Worm (Caenorhabditis elegans): ENCODE results near the gene decr-1.1.

decr-1.1 gene

DNA sequence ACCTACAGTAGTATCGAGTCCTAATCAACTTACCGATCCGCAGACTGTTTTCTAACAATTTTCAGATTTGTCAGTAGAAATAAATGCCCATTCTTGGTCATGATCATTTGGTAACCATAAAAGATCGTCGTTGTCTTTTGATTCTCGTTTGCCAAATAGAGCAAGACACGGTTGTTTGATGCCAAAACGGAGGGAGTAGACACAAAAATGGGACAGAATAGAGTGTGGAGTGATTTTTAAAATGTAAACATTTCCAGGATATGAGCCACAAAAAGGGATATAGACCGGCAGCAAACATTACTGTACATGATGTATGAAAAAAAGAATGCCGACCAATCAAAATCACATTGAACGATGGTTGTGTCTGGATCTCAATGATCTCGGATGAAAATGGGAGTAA lies 34.7 kb downstream of the decr-1.1 start, which contains the start of gene F55B12.2:
F55B12.2 (minus strand) TSS at position 101 of the 400 bp plus-strand sequence.
- no peak for TF ChIP-seq unc-62 (GFP tag; optimal IDR thresholded peaks at IDR 0.05)

DNA sequence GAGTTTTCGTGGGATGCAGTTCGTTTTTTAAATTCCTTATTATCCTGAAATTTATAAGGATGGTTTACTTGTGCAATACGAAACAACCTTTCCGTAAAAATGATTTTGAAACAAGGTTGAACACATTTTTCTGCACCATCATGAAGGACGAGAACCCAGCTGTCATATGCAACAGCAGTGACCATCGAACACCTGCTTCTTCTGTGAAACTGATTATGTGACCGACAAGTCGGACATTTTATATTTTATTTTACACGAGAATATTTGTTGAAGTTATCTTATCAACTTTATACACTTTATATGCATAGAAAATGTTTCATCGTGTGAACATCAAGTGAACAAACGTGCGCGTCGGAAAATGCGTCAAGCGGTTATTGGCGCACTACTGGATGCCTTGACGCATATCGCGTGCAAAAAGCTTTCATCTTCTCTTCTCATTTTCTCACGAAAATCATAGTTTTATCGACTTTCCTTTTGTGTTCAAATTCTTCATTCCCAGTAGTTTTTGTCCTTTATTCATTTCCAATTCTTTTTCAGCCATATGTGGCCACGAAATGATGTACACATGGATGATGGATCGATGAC lies 36.7 kb downstream of the decr-1.1 start, which contains the start of gene sel-10:
sel-10 (plus strand) TSS at position 538 of the 585 bp plus-strand sequence.
- no peak for TF ChIP-seq unc-62 (GFP tag; optimal IDR thresholded peaks at IDR 0.05)

DNA sequence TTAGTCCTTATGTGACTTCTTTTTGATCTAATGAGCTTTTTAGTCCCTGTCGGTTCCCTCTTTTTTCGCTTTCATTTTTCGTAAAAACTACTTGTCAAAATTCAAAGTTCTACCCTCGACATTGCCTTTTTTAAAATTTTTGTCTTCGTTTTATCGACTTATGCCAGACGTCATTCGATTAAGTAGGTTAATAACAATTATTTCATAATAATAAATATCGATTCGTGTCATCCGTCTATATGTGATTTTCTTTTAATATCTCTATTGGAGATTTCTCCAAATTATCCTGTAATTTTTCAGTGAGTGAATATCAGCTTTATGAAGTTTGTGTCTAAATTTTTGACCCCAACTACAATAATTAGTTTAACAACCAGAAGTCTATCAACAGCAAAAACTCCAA lies 40.6 kb downstream of the decr-1.1 start, which contains the start of gene hpo-31:
hpo-31 (plus strand) TSS at position 301 of the 400 bp plus-strand sequence.
- TF ChIP-seq unc-62 (GFP tag; optimal IDR thresholded peaks at IDR 0.05), result no peak

DNA sequence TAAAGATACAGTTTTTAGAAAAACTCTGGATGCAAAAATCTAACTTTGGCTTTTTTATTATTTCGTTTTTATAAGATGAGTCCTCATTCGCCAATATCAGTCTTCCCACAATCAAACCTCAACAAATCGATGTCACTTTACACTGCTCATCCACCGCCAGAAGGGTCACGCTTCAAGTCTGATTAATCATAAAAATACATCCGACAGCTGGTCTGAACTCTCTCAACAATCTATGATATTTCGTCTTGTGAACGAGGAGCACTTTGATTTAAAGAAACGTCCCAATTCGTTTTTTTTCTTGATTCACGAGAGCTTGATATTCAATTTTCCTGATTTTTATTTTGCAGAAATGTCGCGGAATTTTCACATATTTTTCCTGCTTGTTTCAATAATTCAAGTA lies 45.7 kb downstream of the decr-1.1 start, which contains the start of gene nrf-5:
nrf-5 (plus strand) TSS at position 348 of the 400 bp plus-strand sequence.
- no peak for TF ChIP-seq unc-62 (GFP tag; optimal IDR thresholded peaks at IDR 0.05)

DNA sequence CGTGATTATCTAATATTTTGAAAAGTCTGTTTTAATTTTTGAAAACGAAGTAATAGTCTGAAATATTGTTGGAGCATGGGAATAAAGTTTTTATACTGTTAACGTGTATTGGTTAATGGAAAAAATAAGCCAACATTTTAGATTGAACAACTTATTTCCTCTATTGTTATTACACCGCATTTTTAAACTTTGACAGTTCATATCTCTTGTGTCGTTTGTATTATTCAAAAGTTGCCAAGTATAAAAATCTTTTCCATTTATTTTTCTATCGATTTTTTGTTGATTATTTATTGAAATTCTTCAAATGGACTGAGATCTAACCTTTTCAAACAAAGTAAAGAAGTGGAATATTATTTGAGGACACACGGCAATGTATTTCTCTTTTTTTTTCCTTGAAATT lies 48.6 kb downstream of the decr-1.1 start, which contains the start of gene str-165:
str-165 (plus strand) TSS at position 301 of the 400 bp plus-strand sequence.
- no peak for TF ChIP-seq unc-62 (GFP tag; optimal IDR thresholded peaks at IDR 0.05)
